Fruit fly (Drosophila melanogaster) whole organism, embryonic: Measurements from ENCODE around the gene TrpA1.

Experiments
- Aef1 ChIP-seq: fragments of 200-800 bp; sonication (Bioruptor generic); IDR thresholded peaks from 3 replicates; pipeline ENCODE4 v1.3.6; 2022; ENCODE audit warnings: missing biosample characterization, missing genetic modification characterization
- CG10431 ChIP-seq: fragments of 200-800 bp; sonication (Bioruptor generic); optimal IDR thresholded peaks from 3 replicates; lab custom pipeline; 2018; ENCODE audit warnings: missing biosample characterization, mild to moderate bottlenecking, missing genetic modification characterization
- CG10654 ChIP-seq: fragments of 200-800 bp; sonication (Bioruptor generic); optimal IDR thresholded peaks from 2 replicates; lab custom pipeline; 2016; ENCODE audit warnings: missing biosample characterization, missing genetic modification characterization
- CG11093 ChIP-seq: fragments of 200-800 bp; sonication (Bioruptor generic); IDR thresholded peaks from 3 replicates; pipeline ENCODE4 v1.3.6; 2022; ENCODE audit warnings: missing biosample characterization, missing genetic modification characterization
- CG11456 ChIP-seq: fragments of 200-800 bp; sonication (Bioruptor generic); IDR thresholded peaks from 3 replicates; pipeline ENCODE4 v1.3.6; 2022; ENCODE audit warnings: missing biosample characterization, missing genetic modification characterization
- CG12391 ChIP-seq: fragments of 200-800 bp; sonication (Bioruptor generic); optimal IDR thresholded peaks from 3 replicates; lab custom pipeline; 2018; ENCODE audit warnings: missing biosample characterization, mild to moderate bottlenecking, missing genetic modification characterization, moderate library complexity
- CG12769 ChIP-seq: fragments of 200-800 bp; sonication (Bioruptor generic); optimal IDR thresholded peaks from 2 replicates; lab custom pipeline; 2019; ENCODE audit warnings: missing biosample characterization, mild to moderate bottlenecking, missing genetic modification characterization, moderate library complexity
- CG13123 ChIP-seq: fragments of 200-800 bp; sonication (Bioruptor generic); optimal IDR thresholded peaks from 2 replicates; lab custom pipeline; 2016; ENCODE audit warnings: missing biosample characterization, missing genetic modification characterization
- CG14965 ChIP-seq: fragments of 200-800 bp; sonication (Bioruptor generic); optimal IDR thresholded peaks from 2 replicates; lab custom pipeline; 2016; ENCODE audit warnings: missing biosample characterization, missing genetic modification characterization, borderline replicate concordance
- CG15269 ChIP-seq: fragments of 200-800 bp; sonication (Bioruptor generic); optimal IDR thresholded peaks from 2 replicates; lab custom pipeline; 2018; ENCODE audit warnings: missing biosample characterization, mild to moderate bottlenecking, missing genetic modification characterization, moderate library complexity
- CG17802 ChIP-seq: fragments of 200-800 bp; sonication (Bioruptor generic); optimal IDR thresholded peaks from 2 replicates; lab custom pipeline; 2018; ENCODE audit warnings: missing biosample characterization, mild to moderate bottlenecking, missing genetic modification characterization, moderate library complexity
- CG17829 ChIP-seq: fragments of 200-800 bp; optimal IDR thresholded peaks from 2 replicates; lab custom pipeline; 2019; ENCODE audit warnings: missing biosample characterization, mild to moderate bottlenecking, missing genetic modification characterization, moderate library complexity
- CG2875 ChIP-seq: fragments of 200-800 bp; sonication (Bioruptor generic); optimal IDR thresholded peaks from 2 replicates; lab custom pipeline; 2017; ENCODE audit warnings: missing biosample characterization, mild to moderate bottlenecking, missing genetic modification characterization, missing genetic modification reagents
- CG30431 ChIP-seq: fragments of 200-800 bp; sonication (Bioruptor generic); optimal IDR thresholded peaks from 2 replicates; lab custom pipeline; 2017; ENCODE audit warnings: missing biosample characterization, missing genetic modification characterization
- CG3065 ChIP-seq: fragments of 200-800 bp; sonication (Bioruptor generic); optimal IDR thresholded peaks from 2 replicates; lab custom pipeline; 2016; ENCODE audit warnings: missing biosample characterization, missing genetic modification characterization
- CG6254 ChIP-seq: fragments of 200-800 bp; sonication (Bioruptor generic); optimal IDR thresholded peaks from 3 replicates; lab custom pipeline; 2017; ENCODE audit warnings: mild to moderate bottlenecking, missing biosample characterization, missing genetic modification reagents, missing genetic modification characterization
- CG7357 ChIP-seq: fragments of 200-800 bp; sonication (Bioruptor generic); IDR thresholded peaks from 3 replicates; pipeline ENCODE4 v1.3.6; 2022; ENCODE audit warnings: missing biosample characterization, missing genetic modification characterization
- CG7786 ChIP-seq: fragments of 200-800 bp; sonication (Bioruptor generic); optimal IDR thresholded peaks from 2 replicates; lab custom pipeline; 2016; ENCODE audit warnings: missing biosample characterization, missing genetic modification characterization
- CG7987 ChIP-seq: fragments of 200-800 bp; sonication (Bioruptor generic); optimal IDR thresholded peaks from 2 replicates; lab custom pipeline; 2018; ENCODE audit warnings: missing biosample characterization, mild to moderate bottlenecking, missing genetic modification characterization, moderate library complexity
- D19B ChIP-seq: fragments of 200-800 bp; sonication (Bioruptor generic); optimal IDR thresholded peaks from 2 replicates; lab custom pipeline; 2017; ENCODE audit warnings: missing biosample characterization, mild to moderate bottlenecking, missing genetic modification characterization
- GATAe ChIP-seq: fragments of 200-800 bp; sonication (Bioruptor generic); conservative IDR thresholded peaks from 2 replicates; pipeline ENCODE4 v1.3.6; 2022; ENCODE audit warnings: missing biosample characterization, missing genetic modification characterization
- Gsc ChIP-seq: fragments of 200-800 bp; sonication (Bioruptor generic); IDR thresholded peaks from 2 replicates; pipeline ENCODE4 v1.3.6; 2022; ENCODE audit warnings: missing biosample characterization, missing genetic modification characterization
- Kr ChIP-seq: fragments of 200-800 bp; sonication (Bioruptor generic); optimal IDR thresholded peaks from 2 replicates; lab custom pipeline; 2017; ENCODE audit warnings: missing biosample characterization, mild to moderate bottlenecking, missing genetic modification characterization
- MTF-1 ChIP-seq: fragments of 200-800 bp; sonication (Bioruptor generic); optimal IDR thresholded peaks from 2 replicates; lab custom pipeline; 2018; ENCODE audit warnings: missing biosample characterization, mild to moderate bottlenecking, missing genetic modification characterization, borderline replicate concordance
- Oaz ChIP-seq: fragments of 200-800 bp; sonication (Bioruptor generic); IDR thresholded peaks from 2 replicates; pipeline ENCODE4 v1.3.6; 2022; ENCODE audit warnings: missing biosample characterization, missing genetic modification characterization
- Oli ChIP-seq: fragments of 200-800 bp; sonication (Bioruptor generic); optimal IDR thresholded peaks from 2 replicates; lab custom pipeline; 2018; ENCODE audit warnings: missing biosample characterization, mild to moderate bottlenecking, missing genetic modification characterization, moderate library complexity
- Side ChIP-seq: fragments of 200-800 bp; sonication (Bioruptor generic); optimal IDR thresholded peaks from 2 replicates; lab custom pipeline; 2016; ENCODE audit warnings: missing biosample characterization, missing genetic modification characterization
- Taf1 ChIP-seq: fragments of 200-800 bp; sonication (Bioruptor generic); IDR thresholded peaks from 2 replicates; pipeline ENCODE4 v1.3.6; 2022; ENCODE audit warnings: missing biosample characterization, missing genetic modification characterization
- Usf ChIP-seq: fragments of 200-800 bp; sonication (Bioruptor generic); optimal IDR thresholded peaks from 2 replicates; lab custom pipeline; 2017; ENCODE audit warnings: missing genotype, missing biosample characterization, missing genetic modification characterization
- Vsx1 ChIP-seq: fragments of 200-800 bp; sonication (Bioruptor generic); optimal IDR thresholded peaks from 2 replicates; lab custom pipeline; 2017; ENCODE audit warnings: missing biosample characterization, mild to moderate bottlenecking, missing genetic modification characterization, missing genetic modification reagents
- Xrp1 ChIP-seq: fragments of 200-800 bp; sonication (Bioruptor generic); IDR thresholded peaks from 2 replicates; pipeline ENCODE4 v1.3.6; 2022; ENCODE audit warnings: missing biosample characterization, missing genetic modification characterization
- abd-A ChIP-seq: fragments of 200-800 bp; sonication (Bioruptor generic); optimal IDR thresholded peaks from 3 replicates; lab custom pipeline; 2019; ENCODE audit warnings: missing biosample characterization, mild to moderate bottlenecking, missing genetic modification characterization, moderate library complexity
- ac ChIP-seq: fragments of 200-800 bp; sonication (Bioruptor generic); optimal IDR thresholded peaks from 3 replicates; lab custom pipeline; 2017; ENCODE audit warnings: missing biosample characterization, mild to moderate bottlenecking, missing genetic modification characterization
- aop ChIP-seq: fragments of 200-800 bp; sonication (Bioruptor generic); IDR thresholded peaks from 2 replicates; pipeline ENCODE4 v1.3.6; 2022; ENCODE audit warnings: missing biosample characterization, missing genetic modification characterization
- bsh ChIP-seq, 2 experiments: fragments of 200-800 bp; sonication (Bioruptor generic); optimal IDR thresholded peaks; 2 replicates each; lab custom pipeline; 2017 to 2018; ENCODE audit warnings: mild to moderate bottlenecking in 2 of 2, missing biosample characterization in 2 of 2, missing genetic modification characterization in 2 of 2, moderate library complexity in 1 of 2
- chinmo ChIP-seq: fragments of 200-800 bp; sonication (Bioruptor generic); IDR thresholded peaks from 4 replicates; pipeline ENCODE4 v1.3.6; 2022; ENCODE audit warnings: missing biosample characterization, missing genetic modification characterization; ENCODE audit not compliant: partially characterized antibody
- croc ChIP-seq: fragments of 200-800 bp; sonication (Bioruptor generic); conservative IDR thresholded peaks from 3 replicates; pipeline ENCODE4 v1.3.6; 2022; ENCODE audit warnings: missing biosample characterization, missing genetic modification characterization
- danr ChIP-seq: fragments of 200-800 bp; sonication (Bioruptor generic); IDR thresholded peaks from 2 replicates; pipeline ENCODE4 v1.3.6; 2022; ENCODE audit warnings: missing biosample characterization, missing genetic modification characterization
- esg ChIP-seq: fragments of 200-800 bp; sonication (Bioruptor generic); conservative IDR thresholded peaks from 2 replicates; pipeline ENCODE4 v1.3.6; 2022; ENCODE audit warnings: missing biosample characterization, missing genetic modification characterization
- fd96Cb ChIP-seq: fragments of 200-800 bp; sonication (Bioruptor generic); optimal IDR thresholded peaks from 2 replicates; lab custom pipeline; 2018; ENCODE audit warnings: missing biosample characterization, mild to moderate bottlenecking, missing genetic modification characterization, moderate library complexity
- gt ChIP-seq: fragments of 200-800 bp; sonication (Bioruptor generic); IDR thresholded peaks from 2 replicates; pipeline ENCODE4 v1.3.6; 2022; ENCODE audit warnings: missing biosample characterization, missing genetic modification characterization
- jumu ChIP-seq: fragments of 200-800 bp; sonication (Bioruptor generic); optimal IDR thresholded peaks from 3 replicates; lab custom pipeline; 2016; ENCODE audit warnings: missing biosample characterization, missing genetic modification characterization
- mld ChIP-seq: fragments of 200-800 bp; sonication (Bioruptor generic); IDR thresholded peaks from 3 replicates; pipeline ENCODE4 v1.3.6; 2022; ENCODE audit warnings: missing biosample characterization, missing genetic modification characterization; ENCODE audit not compliant: partially characterized antibody
- otp ChIP-seq: fragments of 200-800 bp; sonication (Bioruptor generic); IDR thresholded peaks from 3 replicates; pipeline ENCODE4, ENCODE4 v1.3.6; 2022; ENCODE audit warnings: missing biosample characterization, missing genetic modification characterization
- tin ChIP-seq: fragments of 200-800 bp; sonication (Bioruptor generic); optimal IDR thresholded peaks from 3 replicates; lab custom pipeline; 2016; ENCODE audit warnings: missing biosample characterization, missing genetic modification characterization
- ttk ChIP-seq: fragments of 200-800 bp; sonication (Bioruptor generic); IDR thresholded peaks from 2 replicates; pipeline ENCODE4 v2.1.2; 2022; ENCODE audit warnings: missing biosample characterization, missing genetic modification characterization
- twi ChIP-seq: fragments of 200-800 bp; optimal IDR thresholded peaks from 2 replicates; lab custom pipeline; 2019; ENCODE audit warnings: missing biosample characterization, mild to moderate bottlenecking, missing genetic modification characterization, moderate library complexity
- usp ChIP-seq: fragments of >200 bp; optimal IDR thresholded peaks from 2 replicates; lab custom pipeline; 2017; ENCODE audit warnings: missing biosample characterization, missing genetic modification characterization

The TrpA1 gene

dm6 chr3L:8953199-8953956 lies 48.4 kb upstream of the TrpA1 start (continued):
- TF ChIP-seq chinmo (GFP tag; lab: Robert Waterston, UW) (0 out of 4 replicates have a peak, but pooled peaks have one; percentile 34), CG7786 (GFP tag; lab: Kevin White, UChicago) (peak; percentile 36), Aef1 (GFP tag; lab: Robert Waterston, UW) (no peak), ac (GFP tag; lab: Kevin White, UChicago) (no peak), CG3065 (GFP tag; lab: Kevin White, UChicago) (no peak), Kr (no peak), bsh (GFP tag; optimal IDR thresholded peaks at IDR 0.05; lab: Kevin White, UChicago) (peak; percentile 64), CG15269 (tag; lab: Kevin White, UChicago) (peak; percentile 77), CG12391 (tag; lab: Kevin White, UChicago) (peak; percentile 70), Oli (tag; lab: Kevin White, UChicago) (peak; percentile 74), usp (GFP tag; lab: Kevin White, UChicago) (no peak), ttk (GFP tag; lab: Robert Waterston, UW) (no peak), CG6254 (no peak), CG11093 (GFP tag; lab: Robert Waterston, UW) (0 out of 3 replicates have a peak, but pooled peaks have one; percentile 47), mld (GFP tag; lab: Robert Waterston, UW) (no peak), esg (GFP tag; lab: Robert Waterston, UW) (no peak), Usf (GFP tag; lab: Kevin White, UChicago) (no peak), Oaz (GFP tag; lab: Robert Waterston, UW) (no peak; the same call in 1 of the 2 replicates), aop (GFP tag; lab: Robert Waterston, UW) (no peak), jumu (GFP tag; lab: Kevin White, UChicago) (peak; percentile 45), CG2875 (GFP tag; lab: Kevin White, UChicago) (peak; percentile 65), CG17829 (tag; lab: Kevin White, UChicago) (peak; percentile 71), twi (tag; lab: Kevin White, UChicago) (no peak), croc (peak; percentile 23; the same call in 2 of the 3 replicates), CG30431 (peak; percentile 9), Xrp1 (GFP tag; lab: Robert Waterston, UW) (peak; percentile 50; the same call in 1 of the 2 replicates), fd96Cb (tag; lab: Kevin White, UChicago) (peak; percentile 55), Side (GFP tag; lab: Kevin White, UChicago) (peak; percentile 16), Vsx1 (GFP tag; lab: Kevin White, UChicago) (peak; percentile 80), CG7987 (peak; percentile 11), MTF-1 (GFP tag; lab: Kevin White, UChicago) (peak; percentile 25), CG13123 (GFP tag; lab: Kevin White, UChicago) (no peak), CG12769 (peak; percentile 5), CG14965 (no peak), otp (GFP tag; lab: Robert Waterston, UW) (0 out of 3 replicates have a peak, but pooled peaks have one; percentile 45), abd-A (tag; lab: Kevin White, UChicago) (peak; percentile 69), Gsc (no peak), tin (GFP tag; lab: Kevin White, UChicago) (no peak), CG7357 (GFP tag; lab: Robert Waterston, UW) (peak; percentile 33; the same call in 1 of the 3 replicates), GATAe (GFP tag; lab: Robert Waterston, UW) (no peak), danr (GFP tag; lab: Robert Waterston, UW) (no peak), CG10654 (GFP tag; lab: Kevin White, UChicago) (peak; percentile 4), CG10431 (GFP tag; lab: Kevin White, UChicago) (peak; percentile 24), gt (GFP tag; lab: Robert Waterston, UW) (no peak), CG11456 (no peak), D19B (peak; percentile 49), Taf1 (GFP tag; lab: Robert Waterston, UW) (no peak), CG17802 (tag; lab: Kevin White, UChicago) (no peak)
